Worm (Caenorhabditis elegans): ENCODE measurements around the gene sas-7.

- TF ChIP-seq nhr-2 (tag; optimal IDR thresholded peaks at IDR 0.05) (no peak), unc-62 (GFP tag; optimal IDR thresholded peaks at IDR 0.05) (no peak), lin-13 (tag; optimal IDR thresholded peaks at IDR 0.05) (no peak), snpc-4 (tag; optimal IDR thresholded peaks at IDR 0.05) (no peak)
Measured at ce11 chrIII:10314234-10314633, 6.6 kb upstream of the sas-7 start.
